Fruit fly (Drosophila melanogaster): ENCODE results near the gene Osi1.

dm6 chr3R:6156963-6157498 lies 16.3 kb upstream of the Osi1 start, which contains the start of gene CG31559:
- TF ChIP-seq usp (GFP tag; optimal IDR thresholded peaks at IDR 0.05) (no peak), CG8478 (optimal IDR thresholded peaks at IDR 0.05) (no peak), pan (optimal IDR thresholded peaks at IDR 0.05) (no peak), Dll (optimal IDR thresholded peaks at IDR 0.05) (no peak), EcR (GFP tag; optimal IDR thresholded peaks at IDR 0.05) (peak in 1 of 2 experiments; percentile 61), psq (optimal IDR thresholded peaks at IDR 0.05) (no peak)
